Worm (Caenorhabditis elegans): ENCODE results near the gene F41C6.4.
"Not testable (repeated sequence)": the region's sequence is repeated elsewhere in the genome, so short reads cannot be mapped to it uniquely, and the experiment has no call there.

F41C6.4 gene

ce11 chrX:6881795-6882194 is 7.2 kb upstream of the F41C6.4 start, which contains the start of gene F41C6.6:
F41C6.6 (minus strand) TSS chrX:6881895.
- not testable (repeated sequence) for TF ChIP-seq B0310.2 (tag; optimal IDR thresholded peaks at IDR 0.05); tbx-11 (GFP tag; IDR thresholded peaks at IDR 0.05); pes-1 (GFP tag; IDR thresholded peaks at IDR 0.05)

ce11 chrX:6877436-6877835 is 2.8 kb upstream of the F41C6.4 start, which contains the start of gene col-173:
col-173 (minus strand) TSS chrX:6877536.
- TF ChIP-seq B0310.2 (tag; optimal IDR thresholded peaks at IDR 0.05) (no peak), aly-1 (tag; optimal IDR thresholded peaks at IDR 0.05) (no peak), hmg-4 (GFP tag; optimal IDR thresholded peaks at IDR 0.05) (no peak), pes-1 (GFP tag; IDR thresholded peaks at IDR 0.05) (no peak), tbx-11 (GFP tag; IDR thresholded peaks at IDR 0.05) (no peak), hmbx-1 (tag; optimal IDR thresholded peaks at IDR 0.05) (no peak), ceh-36 (tag; optimal IDR thresholded peaks at IDR 0.05) (no peak), ets-7 (tag; optimal IDR thresholded peaks at IDR 0.05) (no peak), sea-1 (GFP tag; conservative IDR thresholded peaks at IDR 0.05) (no peak), F13C5.2 (tag; optimal IDR thresholded peaks at IDR 0.05) (no peak), ama-1 (optimal IDR thresholded peaks at IDR 0.05) (no peak), tra-4 (tag; optimal IDR thresholded peaks at IDR 0.05) (no peak)

ce11 chrX:6875273-6875672 is 650 bp upstream of the F41C6.4 start:
- no peak for TF ChIP-seq pes-1 (GFP tag; IDR thresholded peaks at IDR 0.05)

ce11 chrX:6868669-6869068 is 6.0 kb downstream of the F41C6.4 start, which contains the start of gene C53B7.6:
C53B7.6 (minus strand) TSS chrX:6868769.
- not testable (repeated sequence) for TF ChIP-seq aly-1 (tag; optimal IDR thresholded peaks at IDR 0.05); ama-1 (optimal IDR thresholded peaks at IDR 0.05); tra-4 (tag; optimal IDR thresholded peaks at IDR 0.05)

- no peak for TF ChIP-seq F13C5.2 (tag; optimal IDR thresholded peaks at IDR 0.05)
- peak; percentile 57 for TF ChIP-seq hmg-4 (GFP tag; optimal IDR thresholded peaks at IDR 0.05)
- peak; percentile 41; the same call in 1 of the 2 replicates for TF ChIP-seq tbx-37 (GFP tag; conservative IDR thresholded peaks at IDR 0.05)
- no peak for TF ChIP-seq ets-7 (tag; optimal IDR thresholded peaks at IDR 0.05)
- 0 out of 2 replicates have a peak, but pooled peaks have one; percentile 52 for TF ChIP-seq tbx-11 (GFP tag; IDR thresholded peaks at IDR 0.05)
- TF ChIP-seq sea-1 (GFP tag; conservative IDR thresholded peaks at IDR 0.05) = peak; percentile 76
- TF ChIP-seq aly-1 (tag; optimal IDR thresholded peaks at IDR 0.05) = no peak
- peak; percentile 60; the same call in 1 of the 2 replicates for TF ChIP-seq scrt-1 (GFP tag; IDR thresholded peaks at IDR 0.05)
- TF ChIP-seq flt-1 (GFP tag; IDR thresholded peaks at IDR 0.05) = peak; percentile 47; the same call in 1 of the 2 replicates
- peak; percentile 27 for TF ChIP-seq ceh-13 (GFP tag; optimal IDR thresholded peaks at IDR 0.05)
Observed at ce11 chrX:6867707-6868106, 6.9 kb downstream of the F41C6.4 start.

- no peak for TF ChIP-seq ceh-36 (tag; optimal IDR thresholded peaks at IDR 0.05)
- no peak for TF ChIP-seq hnd-1 (tag; optimal IDR thresholded peaks at IDR 0.05)
- no peak for TF ChIP-seq F13C5.2 (tag; optimal IDR thresholded peaks at IDR 0.05)
- no peak for TF ChIP-seq hmbx-1 (tag; optimal IDR thresholded peaks at IDR 0.05)
- TF ChIP-seq pes-1 (GFP tag; IDR thresholded peaks at IDR 0.05) = no peak
- no peak for TF ChIP-seq flt-1 (GFP tag; IDR thresholded peaks at IDR 0.05)
- no peak for TF ChIP-seq aly-1 (tag; optimal IDR thresholded peaks at IDR 0.05)
- TF ChIP-seq sea-1 (GFP tag; conservative IDR thresholded peaks at IDR 0.05) = no peak
- no peak for TF ChIP-seq tra-4 (tag; optimal IDR thresholded peaks at IDR 0.05)
Observed at ce11 chrX:6866900-6867299, 7.7 kb downstream of the F41C6.4 start.

- TF ChIP-seq pes-1 (GFP tag; IDR thresholded peaks at IDR 0.05) = no peak
- TF ChIP-seq tra-4 (tag; optimal IDR thresholded peaks at IDR 0.05) = no peak
- TF ChIP-seq tbx-37 (GFP tag; conservative IDR thresholded peaks at IDR 0.05) = no peak
- TF ChIP-seq ceh-13 (GFP tag; optimal IDR thresholded peaks at IDR 0.05) = no peak
- TF ChIP-seq hmbx-1 (tag; optimal IDR thresholded peaks at IDR 0.05) = no peak
- no peak for TF ChIP-seq scrt-1 (GFP tag; IDR thresholded peaks at IDR 0.05)
- no peak for TF ChIP-seq ceh-36 (tag; optimal IDR thresholded peaks at IDR 0.05)
- TF ChIP-seq flt-1 (GFP tag; IDR thresholded peaks at IDR 0.05) = no peak
- no peak for TF ChIP-seq B0310.2 (tag; optimal IDR thresholded peaks at IDR 0.05)
- TF ChIP-seq F13C5.2 (tag; optimal IDR thresholded peaks at IDR 0.05) = no peak
- no peak for TF ChIP-seq ets-7 (tag; optimal IDR thresholded peaks at IDR 0.05)
- TF ChIP-seq tbx-11 (GFP tag; IDR thresholded peaks at IDR 0.05) = no peak
- no peak for TF ChIP-seq hnd-1 (tag; optimal IDR thresholded peaks at IDR 0.05)
- TF ChIP-seq ama-1 (optimal IDR thresholded peaks at IDR 0.05) = no peak
Observed at ce11 chrX:6865839-6866238, 8.8 kb downstream of the F41C6.4 start, which contains the start of gene odr-10. odr-10 (minus strand) TSS chrX:6865939.

- TF ChIP-seq aly-1 (tag; optimal IDR thresholded peaks at IDR 0.05) (no peak), scrt-1 (GFP tag; IDR thresholded peaks at IDR 0.05) (no peak), pes-1 (GFP tag; IDR thresholded peaks at IDR 0.05) (no peak), hmbx-1 (tag; optimal IDR thresholded peaks at IDR 0.05) (no peak), tbx-37 (GFP tag; conservative IDR thresholded peaks at IDR 0.05) (no peak), tra-4 (tag; optimal IDR thresholded peaks at IDR 0.05) (no peak), sea-1 (GFP tag; conservative IDR thresholded peaks at IDR 0.05) (no peak), B0310.2 (tag; optimal IDR thresholded peaks at IDR 0.05) (no peak), hmg-4 (GFP tag; optimal IDR thresholded peaks at IDR 0.05) (no peak), ceh-36 (tag; optimal IDR thresholded peaks at IDR 0.05) (no peak), ets-7 (tag; optimal IDR thresholded peaks at IDR 0.05) (no peak), ama-1 (optimal IDR thresholded peaks at IDR 0.05) (no peak), F13C5.2 (tag; optimal IDR thresholded peaks at IDR 0.05) (no peak), flt-1 (GFP tag; IDR thresholded peaks at IDR 0.05) (no peak), ceh-13 (GFP tag; optimal IDR thresholded peaks at IDR 0.05) (no peak), hnd-1 (tag; optimal IDR thresholded peaks at IDR 0.05) (no peak), tbx-11 (GFP tag; IDR thresholded peaks at IDR 0.05) (no peak)
Observed at ce11 chrX:6863032-6863431, 11.6 kb downstream of the F41C6.4 start, which contains the start of gene nep-4. nep-4 (minus strand) TSS chrX:6863424.
